Fruit fly (Drosophila melanogaster) whole organism, embryonic: ENCODE measurements around the gene CG42494.
A peak's percentile ranks its signal among the peaks of the same experiment; 100 is the strongest.

Experiments
- Blimp-1 ChIP-seq: fragments of 200-800 bp; sonication (Bioruptor generic); optimal IDR thresholded peaks from 3 replicates; lab custom pipeline; 2018; ENCODE audit warnings: missing biosample characterization, missing genetic modification characterization, mild to moderate bottlenecking, moderate library complexity, missing genetic modification reagents
- CG10147 ChIP-seq: fragments of 200-800 bp; sonication (Bioruptor generic); optimal IDR thresholded peaks from 2 replicates; lab custom pipeline; 2019; ENCODE audit warnings: missing biosample characterization, mild to moderate bottlenecking, missing genetic modification characterization, moderate library complexity
- CG10274 ChIP-seq: fragments of 200-800 bp; sonication (Bioruptor generic); optimal IDR thresholded peaks from 3 replicates; lab custom pipeline; 2017; ENCODE audit warnings: missing biosample characterization, mild to moderate bottlenecking, missing genetic modification characterization
- CG10366 ChIP-seq: fragments of 200-800 bp; sonication (Bioruptor generic); IDR thresholded peaks from 2 replicates; pipeline ENCODE4 v1.3.6; 2022; ENCODE audit warnings: missing biosample characterization, missing genetic modification characterization
- CG10959 ChIP-seq: fragments of 200-800 bp; sonication (Bioruptor generic); IDR thresholded peaks from 2 replicates; pipeline ENCODE4 v1.3.6; 2022; ENCODE audit warnings: missing biosample characterization, missing genetic modification characterization
- CG10979 ChIP-seq: fragments of 200-800 bp; sonication (Bioruptor generic); optimal IDR thresholded peaks from 2 replicates; lab custom pipeline; 2018; ENCODE audit warnings: missing biosample characterization, mild to moderate bottlenecking, missing genetic modification characterization, moderate library complexity
- CG12071 ChIP-seq: fragments of 200-800 bp; sonication (Bioruptor generic); optimal IDR thresholded peaks from 3 replicates; lab custom pipeline; 2018; ENCODE audit warnings: missing biosample characterization, mild to moderate bottlenecking, missing genetic modification characterization
- CG12155 ChIP-seq: fragments of 200-800 bp; sonication (Bioruptor generic); optimal IDR thresholded peaks from 3 replicates; lab custom pipeline; 2016; ENCODE audit warnings: missing biosample characterization, missing genetic modification characterization
- CG12659 ChIP-seq: fragments of 200-800 bp; sonication (Bioruptor generic); optimal IDR thresholded peaks from 3 replicates; lab custom pipeline; 2017; ENCODE audit warnings: mild to moderate bottlenecking, missing biosample characterization, missing genetic modification reagents, missing genetic modification characterization
- CG13424 ChIP-seq: fragments of 200-800 bp; sonication (Bioruptor generic); optimal IDR thresholded peaks from 2 replicates; lab custom pipeline; 2019; ENCODE audit warnings: missing biosample characterization, mild to moderate bottlenecking, missing genetic modification characterization, moderate library complexity
- CG14050 ChIP-seq: fragments of 200-800 bp; sonication (Bioruptor generic); IDR thresholded peaks from 3 replicates; pipeline ENCODE4 v1.3.6; 2022; ENCODE audit warnings: missing biosample characterization, missing genetic modification characterization
- CG30431 ChIP-seq: fragments of 200-800 bp; sonication (Bioruptor generic); optimal IDR thresholded peaks from 2 replicates; lab custom pipeline; 2017; ENCODE audit warnings: missing biosample characterization, missing genetic modification characterization
- CG31441 ChIP-seq: fragments of 200-800 bp; sonication (Bioruptor generic); IDR thresholded peaks from 2 replicates; pipeline ENCODE4 v1.3.6; 2022; ENCODE audit warnings: missing biosample characterization, missing genetic modification characterization
- CG3726 ChIP-seq: fragments of 200-800 bp; sonication (Bioruptor generic); IDR thresholded peaks from 3 replicates; pipeline ENCODE4, ENCODE4 v1.3.6; 2022; ENCODE audit warnings: missing biosample characterization, missing genetic modification characterization
- CG7786 ChIP-seq: fragments of 200-800 bp; sonication (Bioruptor generic); optimal IDR thresholded peaks from 2 replicates; lab custom pipeline; 2016; ENCODE audit warnings: missing biosample characterization, missing genetic modification characterization
- Chrac-16 ChIP-seq: fragments of 200-800 bp; sonication (Bioruptor generic); optimal IDR thresholded peaks from 3 replicates; lab custom pipeline; 2016; ENCODE audit warnings: missing biosample characterization, missing genetic modification characterization
- ERR ChIP-seq: fragments of 200-800 bp; sonication (Bioruptor generic); optimal IDR thresholded peaks from 2 replicates; lab custom pipeline; 2016; ENCODE audit warnings: missing biosample characterization, missing genetic modification characterization
- Fer1 ChIP-seq: fragments of 200-800 bp; sonication (Bioruptor generic); optimal IDR thresholded peaks from 2 replicates; lab custom pipeline; 2017; ENCODE audit warnings: missing biosample characterization, mild to moderate bottlenecking, missing genetic modification characterization
- Gug ChIP-seq: fragments of 200-800 bp; sonication (Bioruptor generic); IDR thresholded peaks from 4 replicates; pipeline ENCODE4 v1.3.6; 2022; ENCODE audit warnings: missing biosample characterization, missing genetic modification characterization
- H2.0 ChIP-seq: fragments of 200-800 bp; sonication (Bioruptor generic); IDR thresholded peaks from 2 replicates; pipeline ENCODE4 v1.3.6; 2022; ENCODE audit warnings: missing biosample characterization, missing genetic modification characterization
- Hmr ChIP-seq: fragments of 200-800 bp; sonication (Bioruptor generic); optimal IDR thresholded peaks from 3 replicates; lab custom pipeline; 2017; ENCODE audit warnings: mild to moderate bottlenecking, missing biosample characterization, missing genetic modification reagents, missing genetic modification characterization
- Med ChIP-seq: fragments of 200-800 bp; sonication (Bioruptor generic); peaks from one replicate; lab custom pipeline; 2016; ENCODE audit warnings: missing biosample characterization, missing genetic modification characterization, mild to moderate bottlenecking, inconsistent platforms, moderate library complexity
- Six4 ChIP-seq: fragments of 200-800 bp; sonication (Bioruptor generic); optimal IDR thresholded peaks from 2 replicates; lab custom pipeline; 2016; ENCODE audit warnings: missing biosample characterization, missing genetic modification characterization
- Ssrp ChIP-seq: fragments of 200-800 bp; sonication (Bioruptor generic); optimal IDR thresholded peaks from 2 replicates; lab custom pipeline; 2018; ENCODE audit warnings: missing biosample characterization, mild to moderate bottlenecking, missing genetic modification characterization, moderate library complexity
- Usf ChIP-seq: fragments of 200-800 bp; sonication (Bioruptor generic); optimal IDR thresholded peaks from 2 replicates; lab custom pipeline; 2017; ENCODE audit warnings: missing genotype, missing biosample characterization, missing genetic modification characterization
- YL-1 ChIP-seq: fragments of 200-800 bp; sonication (Bioruptor generic); optimal IDR thresholded peaks from 3 replicates; lab custom pipeline; 2017; ENCODE audit warnings: missing biosample characterization, mild to moderate bottlenecking, missing genetic modification characterization
- bigmax ChIP-seq: fragments of 200-800 bp; sonication (Bioruptor generic); optimal IDR thresholded peaks from 2 replicates; lab custom pipeline; 2018; ENCODE audit warnings: missing biosample characterization, mild to moderate bottlenecking, missing genetic modification characterization
- btn ChIP-seq: fragments of 200-800 bp; sonication (Bioruptor generic); optimal IDR thresholded peaks from 2 replicates; lab custom pipeline; 2016; ENCODE audit warnings: missing biosample characterization, missing genetic modification characterization
- crol ChIP-seq: fragments of 200-800 bp; sonication (Bioruptor generic); IDR thresholded peaks from 2 replicates; pipeline ENCODE4 v1.3.6; 2022; ENCODE audit warnings: missing biosample characterization, missing genetic modification characterization
- cwo ChIP-seq: fragments of 200-800 bp; sonication (Bioruptor generic); optimal IDR thresholded peaks from 3 replicates; lab custom pipeline; 2017; ENCODE audit warnings: missing biosample characterization, missing genetic modification characterization, mild to moderate bottlenecking, moderate library complexity, missing genetic modification reagents
- fru ChIP-seq: fragments of >200 bp; optimal IDR thresholded peaks from 2 replicates; lab custom pipeline; 2017
- her ChIP-seq: fragments of 200-800 bp; sonication (Bioruptor generic); optimal IDR thresholded peaks from 2 replicates; lab custom pipeline; 2016; ENCODE audit warnings: missing biosample characterization, missing genetic modification characterization
- jing ChIP-seq: fragments of 200-800 bp; sonication (Bioruptor generic); optimal IDR thresholded peaks from 2 replicates; lab custom pipeline; 2018; ENCODE audit warnings: missing biosample characterization, mild to moderate bottlenecking, missing genetic modification characterization
- kni ChIP-seq: fragments of 200-800 bp; sonication (Bioruptor generic); optimal IDR thresholded peaks from 3 replicates; lab custom pipeline; 2017; ENCODE audit warnings: mild to moderate bottlenecking, missing biosample characterization, missing genetic modification reagents, missing genetic modification characterization
- knrl ChIP-seq: fragments of 200-800 bp; sonication (Bioruptor generic); IDR thresholded peaks from 3 replicates; pipeline ENCODE4 v1.3.6; 2022; ENCODE audit warnings: missing biosample characterization, missing genetic modification characterization; ENCODE audit not compliant: partially characterized antibody
- lilli ChIP-seq: fragments of 200-800 bp; sonication (Bioruptor generic); optimal IDR thresholded peaks from 3 replicates; lab custom pipeline; 2016; ENCODE audit warnings: missing biosample characterization, missing genetic modification characterization
- lov ChIP-seq, 2 experiments: fragments of 200-800 bp in 1 of 2; fragments of >200 bp in 1 of 2; sonication (Bioruptor generic) in 1 of 2; IDR thresholded peaks in 1 of 2; optimal IDR thresholded peaks in 1 of 2; 2 replicates in 1 of 2; 3 replicates in 1 of 2; pipeline versions ENCODE4 v1.3.6 to Lab custom; 2017 to 2022; ENCODE audit warnings: missing biosample characterization in 1 of 2, missing genetic modification characterization in 1 of 2
- mirr ChIP-seq: fragments of 200-800 bp; sonication (Bioruptor generic); optimal IDR thresholded peaks from 3 replicates; lab custom pipeline; 2018; ENCODE audit warnings: missing biosample characterization, mild to moderate bottlenecking, missing genetic modification characterization
- pho ChIP-seq: fragments of 200-800 bp; sonication (Bioruptor generic); optimal IDR thresholded peaks from 2 replicates; lab custom pipeline; 2016; ENCODE audit warnings: missing biosample characterization, missing genetic modification characterization
- prd ChIP-seq, 3 experiments: fragments of >200 bp in 2 of 3; fragments of 200-800 bp in 1 of 3; sonication (Bioruptor generic) in 1 of 3; optimal IDR thresholded peaks in 2 of 3; IDR thresholded peaks in 1 of 3; 2 replicates in 2 of 3; 3 replicates in 1 of 3; pipeline versions ENCODE4 v1.3.6 to Lab custom; 2017 to 2022; ENCODE audit warnings: missing biosample characterization in 1 of 3, missing genetic modification characterization in 1 of 3
- pros ChIP-seq: fragments of 200-800 bp; sonication (Bioruptor generic); optimal IDR thresholded peaks from 3 replicates; lab custom pipeline; 2019; ENCODE audit warnings: missing biosample characterization, mild to moderate bottlenecking, missing genetic modification characterization, moderate library complexity
- pzg ChIP-seq: fragments of 200-800 bp; sonication (Bioruptor generic); optimal IDR thresholded peaks from 3 replicates; lab custom pipeline; 2018; ENCODE audit warnings: missing biosample characterization, mild to moderate bottlenecking, missing genetic modification characterization, moderate library complexity
- repo ChIP-seq: fragments of 200-800 bp; sonication (Bioruptor generic); optimal IDR thresholded peaks from 2 replicates; lab custom pipeline; 2016; ENCODE audit warnings: missing biosample characterization, missing genetic modification characterization
- sc ChIP-seq, 3 experiments: fragments of >200 bp in 2 of 3; fragments of 200-800 bp in 1 of 3; sonication (Bioruptor generic) in 1 of 3; optimal IDR thresholded peaks; 2 replicates in 2 of 3; 3 replicates in 1 of 3; lab custom pipeline; 2017; ENCODE audit warnings: mild to moderate bottlenecking in 1 of 3, missing biosample characterization in 1 of 3, missing genetic modification characterization in 1 of 3, missing genetic modification reagents in 1 of 3
- shn ChIP-seq: fragments of 200-800 bp; sonication (Bioruptor generic); optimal IDR thresholded peaks from 3 replicates; lab custom pipeline; 2016; ENCODE audit warnings: missing biosample characterization, missing genetic modification characterization
- slou ChIP-seq: fragments of 200-800 bp; sonication (Bioruptor generic); optimal IDR thresholded peaks from 3 replicates; lab custom pipeline; 2016; ENCODE audit warnings: missing biosample characterization, missing genetic modification characterization
- toy ChIP-seq: fragments of 200-800 bp; sonication (Bioruptor generic); IDR thresholded peaks from 2 replicates; pipeline ENCODE4 v1.3.6; 2022; ENCODE audit warnings: missing biosample characterization, missing genetic modification characterization
- trh ChIP-seq: fragments of 200-800 bp; sonication (Bioruptor generic); optimal IDR thresholded peaks from 2 replicates; lab custom pipeline; 2016; ENCODE audit warnings: missing biosample characterization, missing genetic modification characterization
- unpg ChIP-seq: fragments of 200-800 bp; sonication (Bioruptor generic); optimal IDR thresholded peaks from 3 replicates; lab custom pipeline; 2018; ENCODE audit warnings: missing biosample characterization, mild to moderate bottlenecking, missing genetic modification characterization, moderate library complexity
- yki ChIP-seq: fragments of >200 bp; optimal IDR thresholded peaks from 3 replicates; lab custom pipeline; 2018

The CG42494 gene

DNA sequence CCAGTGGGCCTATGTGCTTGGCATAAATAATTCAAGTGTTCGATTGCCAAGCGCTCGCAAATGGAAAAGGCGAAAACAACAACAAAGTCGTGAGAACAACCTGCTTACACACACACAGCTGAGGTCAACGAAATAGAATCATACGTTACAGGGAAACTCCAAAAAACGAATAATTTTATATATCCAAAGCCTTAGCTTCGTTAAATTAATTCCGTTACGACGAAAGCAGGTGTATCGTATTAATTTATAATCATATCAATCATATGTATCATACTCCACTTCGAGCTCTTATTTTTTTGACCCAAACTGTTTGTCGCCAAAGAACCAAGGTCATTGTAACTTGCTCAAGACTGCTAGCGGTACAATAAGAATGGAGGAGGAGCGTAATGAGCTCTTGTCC lies 4.7 kb upstream of the CG42494 start (continued):
- TF ChIP-seq Hmr (GFP tag; lab: Kevin White, UChicago) (peak; percentile 89), kni (GFP tag; lab: Kevin White, UChicago) (peak; percentile 8), sc (optimal IDR thresholded peaks at IDR 0.05; lab: Kevin White, UChicago) (no peak), sc (GFP tag; optimal IDR thresholded peaks at IDR 0.05; lab: Kevin White, UChicago) (peak; percentile 50), H2.0 (GFP tag; lab: Robert Waterston, UW) (peak; percentile 78), slou (GFP tag; lab: Kevin White, UChicago) (peak; percentile 32), trh (peak; percentile 38), shn (GFP tag; lab: Kevin White, UChicago) (peak; percentile 43), lilli (GFP tag; lab: Kevin White, UChicago) (peak; percentile 88), Blimp-1 (GFP tag; lab: Kevin White, UChicago) (peak; percentile 88), CG13424 (tag; lab: Kevin White, UChicago) (peak; percentile 81), CG10979 (tag; lab: Kevin White, UChicago) (peak; percentile 92), CG30431 (GFP tag; lab: Kevin White, UChicago) (peak; percentile 76), Six4 (peak; percentile 82), prd (optimal IDR thresholded peaks at IDR 0.05; lab: Kevin White, UChicago) (no peak), prd (GFP tag; IDR thresholded peaks at IDR 0.05; lab: Robert Waterston, UW) (peak; percentile 94), toy (GFP tag; lab: Robert Waterston, UW) (peak; percentile 67; the same call in 1 of the 2 replicates), CG12155 (GFP tag; lab: Kevin White, UChicago) (peak; percentile 76), mirr (GFP tag; lab: Kevin White, UChicago) (peak; percentile 53), CG12071 (GFP tag; lab: Kevin White, UChicago) (no peak), CG10274 (GFP tag; lab: Kevin White, UChicago) (peak; percentile 60), CG7786 (GFP tag; lab: Kevin White, UChicago) (peak; percentile 60), YL-1 (GFP tag; lab: Kevin White, UChicago) (peak; percentile 42), her (peak; percentile 76), yki (lab: Kevin White, UChicago) (no peak), Chrac-16 (peak; percentile 81), jing (peak; percentile 54), CG10147 (no peak), pros (GFP tag; lab: Kevin White, UChicago) (no peak), pho (GFP tag; lab: Kevin White, UChicago) (peak; percentile 54), btn (GFP tag; lab: Kevin White, UChicago) (peak; percentile 66), Fer1 (no peak), repo (peak; percentile 80), Med (GFP tag; lab: Kevin White, UChicago) (peak; percentile 97), Usf (peak; percentile 45), pzg (GFP tag; lab: Kevin White, UChicago) (peak; percentile 1), CG31441 (no peak), fru (no peak), Ssrp (tag; lab: Kevin White, UChicago) (peak; percentile 75), cwo (GFP tag; lab: Kevin White, UChicago) (peak; percentile 85), CG10959 (peak; percentile 61), knrl (GFP tag; lab: Robert Waterston, UW) (no peak), unpg (GFP tag; lab: Kevin White, UChicago) (peak; percentile 94), lov (optimal IDR thresholded peaks at IDR 0.05; lab: Kevin White, UChicago) (no peak), lov (GFP tag; IDR thresholded peaks at IDR 0.05; lab: Robert Waterston, UW) (peak; percentile 79; the same call in 1 of the 3 replicates), ERR (GFP tag; lab: Kevin White, UChicago) (peak; percentile 62), CG10366 (GFP tag; lab: Robert Waterston, UW) (peak; percentile 77), bigmax (GFP tag; lab: Kevin White, UChicago) (peak; percentile 19), CG3726 (GFP tag; lab: Robert Waterston, UW) (peak; percentile 85), Gug (peak; percentile 87), CG12659 (peak; percentile 81), CG14050 (peak; percentile 68), crol (GFP tag; lab: Robert Waterston, UW) (no peak)
